Fruit fly (Drosophila melanogaster): ENCODE data around the gene NPFR.

NPFR gene

dm6 chr3R:6198488-6198892 lies 11.4 kb downstream of the NPFR start, which contains the start of gene Osi24 (continued):
- TF ChIP-seq PHDP (tag; optimal IDR thresholded peaks at IDR 0.05): peak; percentile 38
- TF ChIP-seq lab (GFP tag; optimal IDR thresholded peaks at IDR 0.05): peak; percentile 52
- TF ChIP-seq CG2120 (GFP tag; optimal IDR thresholded peaks at IDR 0.05): peak; percentile 52
- TF ChIP-seq amos (GFP tag; IDR thresholded peaks at IDR 0.05; ENCODE audit: partially characterized antibody): no peak
- TF ChIP-seq Sox100B (GFP tag; optimal IDR thresholded peaks at IDR 0.05): peak; percentile 29
- peak; percentile 9 for TF ChIP-seq cato (GFP tag; optimal IDR thresholded peaks at IDR 0.05; ENCODE audit: borderline replicate concordance)
- peak; percentile 22 for TF ChIP-seq maf-S (GFP tag; optimal IDR thresholded peaks at IDR 0.05)
- TF ChIP-seq wdn (GFP tag; IDR thresholded peaks at IDR 0.05): 0 out of 2 replicates have a peak, but pooled peaks have one; percentile 13
- TF ChIP-seq ems (GFP tag; optimal IDR thresholded peaks at IDR 0.05): peak; percentile 52
- no peak for TF ChIP-seq Usf (GFP tag; optimal IDR thresholded peaks at IDR 0.05)
- no peak for TF ChIP-seq D19B (GFP tag; optimal IDR thresholded peaks at IDR 0.05)
- peak; percentile 72 for TF ChIP-seq CG17359 (tag; optimal IDR thresholded peaks at IDR 0.05)
- peak; percentile 57 for TF ChIP-seq peb (GFP tag; IDR thresholded peaks at IDR 0.05)
- TF ChIP-seq pho (GFP tag; optimal IDR thresholded peaks at IDR 0.05): peak; percentile 0
- TF ChIP-seq nau (GFP tag; optimal IDR thresholded peaks at IDR 0.05): peak; percentile 47
- TF ChIP-seq Jarid2 (GFP tag; optimal IDR thresholded peaks at IDR 0.05): peak; percentile 63
- TF ChIP-seq ssp (GFP tag; IDR thresholded peaks at IDR 0.05): peak; percentile 41; the same call in 1 of the 2 replicates
- no peak for TF ChIP-seq crol (GFP tag; IDR thresholded peaks at IDR 0.05)
- peak; percentile 36 for TF ChIP-seq jumu (GFP tag; optimal IDR thresholded peaks at IDR 0.05)
- TF ChIP-seq Hmr (GFP tag; optimal IDR thresholded peaks at IDR 0.05): peak; percentile 33
- peak; percentile 49; the same call in 1 of the 2 replicates for TF ChIP-seq CG9932 (GFP tag; IDR thresholded peaks at IDR 0.05)
- TF ChIP-seq CG17612 (GFP tag; IDR thresholded peaks at IDR 0.05): 0 out of 2 replicates have a peak, but pooled peaks have one; percentile 18
- TF ChIP-seq klu (GFP tag; IDR thresholded peaks at IDR 0.05): 0 out of 2 replicates have a peak, but pooled peaks have one; percentile 36
- peak; percentile 9 for TF ChIP-seq CG9817 (tag; optimal IDR thresholded peaks at IDR 0.05)
- TF ChIP-seq hb (GFP tag; IDR thresholded peaks at IDR 0.05; ENCODE audit: partially characterized antibody): no peak
- TF ChIP-seq chn (GFP tag; optimal IDR thresholded peaks at IDR 0.05): peak; percentile 35
- no peak for TF ChIP-seq wek (GFP tag; optimal IDR thresholded peaks at IDR 0.05)
- peak; percentile 42; the same call in 1 of the 2 replicates for TF ChIP-seq Atf6 (GFP tag; IDR thresholded peaks at IDR 0.05)
- TF ChIP-seq bcd (GFP tag; optimal IDR thresholded peaks at IDR 0.05): peak; percentile 59
- 0 out of 3 replicates have a peak, but pooled peaks have one; percentile 63 for TF ChIP-seq Mrtf (GFP tag; IDR thresholded peaks at IDR 0.05)
- TF ChIP-seq sens-2 (GFP tag; IDR thresholded peaks at IDR 0.05): peak; percentile 62; the same call in 1 of the 2 replicates
- TF ChIP-seq CG14860 (GFP tag; IDR thresholded peaks at IDR 0.05; ENCODE audit: partially characterized antibody): no peak
- peak; percentile 18 for TF ChIP-seq CG10462 (GFP tag; optimal IDR thresholded peaks at IDR 0.05)
- TF ChIP-seq nerfin-2 (GFP tag; IDR thresholded peaks at IDR 0.05; ENCODE audit: partially characterized antibody): no peak
- no peak for TF ChIP-seq CG4360 (GFP tag; IDR thresholded peaks at IDR 0.05)
- TF ChIP-seq ATbp (GFP tag; optimal IDR thresholded peaks at IDR 0.05): peak; percentile 74
- TF ChIP-seq CG10267 (tag; optimal IDR thresholded peaks at IDR 0.05): peak; percentile 39
- TF ChIP-seq CG8388 (GFP tag; optimal IDR thresholded peaks at IDR 0.05): peak; percentile 51
- TF ChIP-seq Dip2 (GFP tag; IDR thresholded peaks at IDR 0.05): no peak
- no peak for TF ChIP-seq Doc3 (GFP tag; IDR thresholded peaks at IDR 0.05; ENCODE audit: partially characterized antibody)
- TF ChIP-seq Spps (tag; optimal IDR thresholded peaks at IDR 0.05): no peak
- peak; percentile 64 for TF ChIP-seq Oli (tag; optimal IDR thresholded peaks at IDR 0.05)
- peak in 1 of 2 experiments; percentile 73 for TF ChIP-seq Hr51 (GFP tag; optimal IDR thresholded peaks at IDR 0.05)
- no peak for TF ChIP-seq pan (optimal IDR thresholded peaks at IDR 0.05)
- TF ChIP-seq pan (GFP tag; optimal IDR thresholded peaks at IDR 0.05 in 1 of 2, IDR thresholded peaks at IDR 0.05 in 1 of 2): peak in 1 of 2 experiments; percentile 78
- no peak for TF ChIP-seq CG17568 (GFP tag; optimal IDR thresholded peaks at IDR 0.05)
- peak; percentile 73; the same call in 2 of the 3 replicates for TF ChIP-seq CG11695 (GFP tag; IDR thresholded peaks at IDR 0.05)
- no peak for TF ChIP-seq hbn (GFP tag; IDR thresholded peaks at IDR 0.05; ENCODE audit: partially characterized antibody)
- TF ChIP-seq CG11456 (GFP tag; IDR thresholded peaks at IDR 0.05): peak; percentile 54; the same call in 1 of the 3 replicates

Measured in whole organism, embryonic.